Fruit fly (Drosophila melanogaster) whole organism, prepupa: ENCODE measurements around the gene Dscam2.
A peak's percentile ranks its signal among the peaks of the same experiment; 100 is the strongest.

ENCODE experiments used
- Blimp-1 ChIP-seq: fragments of 200-800 bp; sonication (Bioruptor generic); optimal IDR thresholded peaks from 3 replicates; lab custom pipeline; 2017; ENCODE audit warnings: missing biosample characterization, missing genetic modification characterization, mild to moderate bottlenecking, moderate library complexity, missing genetic modification reagents
- CG10669 ChIP-seq: fragments of 200-800 bp; sonication (Bioruptor generic); optimal IDR thresholded peaks from 3 replicates; lab custom pipeline; 2018; ENCODE audit warnings: missing biosample characterization, mild to moderate bottlenecking, missing genetic modification characterization, moderate library complexity
- CG11294 ChIP-seq: fragments of 200-800 bp; sonication (Bioruptor generic); IDR thresholded peaks from 2 replicates; pipeline ENCODE4 v1.3.6; 2022; ENCODE audit warnings: missing biosample characterization, missing genetic modification characterization
- CG11762 ChIP-seq: fragments of 200-800 bp; sonication (Bioruptor generic); optimal IDR thresholded peaks from 3 replicates; lab custom pipeline; 2016; ENCODE audit warnings: missing biosample characterization, missing genetic modification characterization; ENCODE audit not compliant: insufficient read depth
- CG11902 ChIP-seq: fragments of 200-800 bp; sonication (Bioruptor generic); optimal IDR thresholded peaks from 3 replicates; lab custom pipeline; 2016; ENCODE audit warnings: missing biosample characterization, missing genetic modification characterization
- CG1621 ChIP-seq: fragments of 200-800 bp; sonication (Bioruptor generic); optimal IDR thresholded peaks from 3 replicates; lab custom pipeline; 2018; ENCODE audit warnings: missing biosample characterization, mild to moderate bottlenecking, missing genetic modification characterization
- CG16779 ChIP-seq: fragments of 200-800 bp; sonication (Bioruptor generic); optimal IDR thresholded peaks from 3 replicates; lab custom pipeline; 2017; ENCODE audit warnings: missing biosample characterization, mild to moderate bottlenecking, missing genetic modification characterization
- CG3032 ChIP-seq: fragments of 200-800 bp; optimal IDR thresholded peaks from 2 replicates; lab custom pipeline; 2019; ENCODE audit warnings: missing biosample characterization, mild to moderate bottlenecking, missing genetic modification characterization, moderate library complexity
- CG31627 ChIP-seq: fragments of 200-800 bp; sonication (Bioruptor generic); optimal IDR thresholded peaks from 3 replicates; lab custom pipeline; 2016; ENCODE audit warnings: missing biosample characterization, missing genetic modification characterization
- CG32006 ChIP-seq: fragments of 200-800 bp; sonication (Bioruptor generic); optimal IDR thresholded peaks from 3 replicates; lab custom pipeline; 2017; ENCODE audit warnings: missing biosample characterization, mild to moderate bottlenecking, missing genetic modification characterization
- CG34406 ChIP-seq: fragments of 200-800 bp; sonication (Bioruptor generic); optimal IDR thresholded peaks from 3 replicates; lab custom pipeline; 2016; ENCODE audit warnings: missing biosample characterization, missing genetic modification characterization
- CG3919 ChIP-seq: fragments of 200-800 bp; sonication (Bioruptor generic); optimal IDR thresholded peaks from 3 replicates; lab custom pipeline; 2016; ENCODE audit warnings: missing biosample characterization, missing genetic modification characterization
- CG4318 ChIP-seq: fragments of 200-800 bp; sonication (Bioruptor generic); optimal IDR thresholded peaks from 3 replicates; lab custom pipeline; 2017; ENCODE audit warnings: missing biosample characterization, mild to moderate bottlenecking, missing genetic modification characterization
- CG6276 ChIP-seq: fragments of 200-800 bp; sonication (Bioruptor generic); optimal IDR thresholded peaks from 2 replicates; lab custom pipeline; 2017; ENCODE audit warnings: missing biosample characterization, mild to moderate bottlenecking, missing genetic modification characterization
- CG6792 ChIP-seq: fragments of 200-800 bp; sonication (Bioruptor generic); optimal IDR thresholded peaks from 3 replicates; lab custom pipeline; 2016; ENCODE audit warnings: missing biosample characterization, missing genetic modification characterization
- CG6808 ChIP-seq: fragments of 200-800 bp; sonication (Bioruptor generic); optimal IDR thresholded peaks from 3 replicates; lab custom pipeline; 2017; ENCODE audit warnings: missing biosample characterization, missing genetic modification characterization, mild to moderate bottlenecking, moderate library complexity, missing genetic modification reagents
- CG6854 ChIP-seq: fragments of 200-800 bp; sonication (Bioruptor generic); optimal IDR thresholded peaks from 2 replicates; lab custom pipeline; 2017; ENCODE audit warnings: missing biosample characterization, mild to moderate bottlenecking, missing genetic modification characterization
- CG8319 ChIP-seq: fragments of 200-800 bp; sonication (Bioruptor generic); optimal IDR thresholded peaks from 3 replicates; lab custom pipeline; 2016; ENCODE audit warnings: missing biosample characterization, missing genetic modification characterization
- CG9139 ChIP-seq: fragments of 200-800 bp; sonication (Bioruptor generic); optimal IDR thresholded peaks from 3 replicates; lab custom pipeline; 2017; ENCODE audit warnings: missing biosample characterization, mild to moderate bottlenecking, missing genetic modification characterization
- Eip75B ChIP-seq: fragments of 200-800 bp; sonication (Bioruptor generic); optimal IDR thresholded peaks from 3 replicates; lab custom pipeline; 2016; ENCODE audit warnings: missing biosample characterization, missing genetic modification characterization
- Eip78C ChIP-seq: fragments of 200-800 bp; sonication (Bioruptor generic); peaks from one replicate; lab custom pipeline; 2016; ENCODE audit warnings: missing biosample characterization, missing genetic modification characterization
- Eip93F ChIP-seq: fragments of 200-800 bp; sonication (Bioruptor generic); optimal IDR thresholded peaks from 2 replicates; lab custom pipeline; 2016; ENCODE audit warnings: missing biosample characterization, mild to moderate bottlenecking, missing genetic modification characterization
- Ets21C ChIP-seq: fragments of 200-800 bp; sonication (Bioruptor generic); optimal IDR thresholded peaks from 3 replicates; lab custom pipeline; 2016; ENCODE audit warnings: missing biosample characterization, missing genetic modification characterization
- Ets96B ChIP-seq: fragments of 200-800 bp; optimal IDR thresholded peaks from 2 replicates; lab custom pipeline; 2019; ENCODE audit warnings: missing biosample characterization, mild to moderate bottlenecking, missing genetic modification characterization, moderate library complexity
- Gug ChIP-seq: fragments of 200-800 bp; sonication (Bioruptor generic); IDR thresholded peaks from 2 replicates; pipeline ENCODE4 v1.3.6; 2022; ENCODE audit warnings: missing biosample characterization, missing genetic modification characterization
- Hr39 ChIP-seq: fragments of 200-800 bp; sonication (Bioruptor generic); optimal IDR thresholded peaks from 2 replicates; lab custom pipeline; 2016; ENCODE audit warnings: missing biosample characterization, missing genetic modification characterization
- Hr4 ChIP-seq: fragments of 200-800 bp; sonication (Bioruptor generic); optimal IDR thresholded peaks from 3 replicates; lab custom pipeline; 2016; ENCODE audit warnings: missing biosample characterization, missing genetic modification characterization
- Met ChIP-seq: fragments of 200-800 bp; sonication (Bioruptor generic); optimal IDR thresholded peaks from 3 replicates; lab custom pipeline; 2016; ENCODE audit warnings: missing biosample characterization, missing genetic modification characterization
- OdsH ChIP-seq: fragments of 200-800 bp; sonication (Bioruptor generic); optimal IDR thresholded peaks from 3 replicates; lab custom pipeline; 2016; ENCODE audit warnings: missing biosample characterization, missing genetic modification characterization
- Smox ChIP-seq: fragments of 200-800 bp; sonication (Bioruptor generic); optimal IDR thresholded peaks from 3 replicates; lab custom pipeline; 2016; ENCODE audit warnings: missing biosample characterization, missing genetic modification characterization
- Sox102F ChIP-seq: fragments of 200-800 bp; sonication (Bioruptor generic); optimal IDR thresholded peaks from 2 replicates; lab custom pipeline; 2016; ENCODE audit warnings: missing biosample characterization, mild to moderate bottlenecking, missing genetic modification characterization
- Sox14 ChIP-seq: fragments of 200-800 bp; sonication (Bioruptor generic); optimal IDR thresholded peaks from 3 replicates; lab custom pipeline; 2016; ENCODE audit warnings: missing biosample characterization, missing genetic modification characterization
- Sox15 ChIP-seq: fragments of 200-800 bp; sonication (Bioruptor generic); optimal IDR thresholded peaks from 3 replicates; lab custom pipeline; 2016; ENCODE audit warnings: missing biosample characterization, missing genetic modification characterization
- achi ChIP-seq: fragments of 200-800 bp; sonication (Bioruptor generic); optimal IDR thresholded peaks from 3 replicates; lab custom pipeline; 2016; ENCODE audit warnings: missing biosample characterization, missing genetic modification characterization
- acj6 ChIP-seq: fragments of 200-800 bp; sonication (Bioruptor generic); optimal IDR thresholded peaks from 3 replicates; lab custom pipeline; 2016; ENCODE audit warnings: missing biosample characterization, missing genetic modification characterization
- cyc ChIP-seq: fragments of 200-800 bp; sonication (Bioruptor generic); optimal IDR thresholded peaks from 3 replicates; lab custom pipeline; 2016; ENCODE audit warnings: missing biosample characterization, missing genetic modification characterization
- dsx ChIP-seq: fragments of 200-800 bp; optimal IDR thresholded peaks from 3 replicates; lab custom pipeline; 2019; ENCODE audit warnings: missing biosample characterization, mild to moderate bottlenecking, missing genetic modification characterization, moderate library complexity; ENCODE audit not compliant: poor library complexity, severe bottlenecking
- esn ChIP-seq: fragments of 200-800 bp; sonication (Bioruptor generic); optimal IDR thresholded peaks from 2 replicates; lab custom pipeline; 2016; ENCODE audit warnings: missing biosample characterization, mild to moderate bottlenecking, missing genetic modification characterization, moderate library complexity
- fd59A ChIP-seq: fragments of 200-800 bp; sonication (Bioruptor generic); optimal IDR thresholded peaks from 2 replicates; lab custom pipeline; 2017; ENCODE audit warnings: missing biosample characterization, mild to moderate bottlenecking, missing genetic modification characterization, missing genetic modification reagents
- fkh ChIP-seq: fragments of 200-800 bp; sonication (Bioruptor generic); optimal IDR thresholded peaks from 3 replicates; lab custom pipeline; 2017; ENCODE audit warnings: missing biosample characterization, mild to moderate bottlenecking, missing genetic modification characterization, moderate library complexity
- net ChIP-seq: fragments of 200-800 bp; sonication (Bioruptor generic); optimal IDR thresholded peaks from 3 replicates; lab custom pipeline; 2016; ENCODE audit warnings: missing biosample characterization, missing genetic modification characterization
- salr ChIP-seq, 2 experiments: fragments of 200-800 bp; sonication (Bioruptor generic); optimal IDR thresholded peaks; 3 replicates each; lab custom pipeline; 2016 to 2018; ENCODE audit warnings: missing biosample characterization in 2 of 2, missing genetic modification characterization in 2 of 2, mild to moderate bottlenecking in 1 of 2
- svp ChIP-seq: fragments of 200-800 bp; sonication (Bioruptor generic); peaks from one replicate; lab custom pipeline; 2016; ENCODE audit warnings: missing biosample characterization, missing genetic modification characterization
- topi ChIP-seq: fragments of 200-800 bp; sonication (Bioruptor generic); optimal IDR thresholded peaks from 3 replicates; lab custom pipeline; 2016; ENCODE audit warnings: missing biosample characterization, missing genetic modification characterization
- vri ChIP-seq: fragments of 200-800 bp; sonication (Bioruptor generic); optimal IDR thresholded peaks from 3 replicates; lab custom pipeline; 2016; ENCODE audit warnings: missing biosample characterization, mild to moderate bottlenecking, missing genetic modification characterization

Dscam2 gene

DNA sequence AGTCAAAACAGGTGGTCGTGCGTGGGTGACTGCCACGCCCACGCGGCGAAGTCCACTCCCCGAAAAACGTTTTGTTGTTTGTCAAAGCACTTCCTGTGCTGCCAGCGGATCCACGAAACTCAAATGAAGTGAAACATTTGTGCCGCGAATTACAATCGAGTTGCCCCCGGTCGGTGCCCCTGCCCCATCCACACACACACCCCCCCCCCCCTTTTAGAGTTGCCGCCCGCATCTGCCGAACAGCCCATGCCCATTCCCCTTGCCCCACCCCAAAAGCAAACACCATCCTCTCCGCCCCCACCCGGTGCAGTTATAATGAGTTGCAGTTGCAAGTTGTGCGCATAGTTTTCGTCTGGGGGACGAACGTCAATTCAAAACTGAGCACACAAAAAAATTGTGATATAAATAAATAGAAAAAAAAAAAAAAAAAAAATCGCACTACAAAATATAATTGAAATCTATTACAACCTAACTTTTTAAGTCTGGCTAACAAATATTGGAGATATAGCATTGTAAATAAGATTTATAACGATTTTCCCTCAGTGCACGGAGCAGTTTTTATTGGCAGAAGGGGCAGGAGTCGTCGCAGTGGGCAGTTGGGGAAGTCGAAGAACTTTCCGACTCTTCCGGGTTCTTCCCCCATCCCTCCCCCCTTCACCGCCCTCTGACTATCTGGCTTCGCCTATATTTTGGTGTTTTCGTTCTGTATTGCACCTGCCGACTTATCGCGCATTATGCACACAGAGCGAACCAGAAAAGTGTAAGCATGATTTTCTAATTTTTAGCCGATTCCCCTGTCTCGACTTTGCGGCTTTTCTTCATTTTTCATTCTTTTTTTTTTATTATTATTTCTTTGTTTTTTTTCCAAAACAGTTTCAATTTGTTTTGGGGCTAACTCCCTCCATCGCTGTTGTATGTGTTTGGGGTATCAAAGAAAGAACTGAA, 37.9 kb downstream of the Dscam2 start (continued):
- TF ChIP-seq CG8319 (GFP tag; lab: Kevin White, UChicago) (no peak), Blimp-1 (no peak), CG11294 (peak; percentile 68; the same call in 1 of the 2 replicates), Eip75B (GFP tag; lab: Kevin White, UChicago) (no peak), Sox102F (GFP tag; lab: Kevin White, UChicago) (no peak), Sox14 (GFP tag; lab: Kevin White, UChicago) (peak; percentile 52), Hr39 (no peak), fkh (GFP tag; lab: Kevin White, UChicago) (no peak), CG11762 (GFP tag; lab: Kevin White, UChicago) (peak; percentile 33), Met (GFP tag; lab: Kevin White, UChicago) (peak; percentile 19), CG32006 (GFP tag; lab: Kevin White, UChicago) (peak; percentile 76), CG6792 (GFP tag; lab: Kevin White, UChicago) (peak; percentile 23), Smox (GFP tag; lab: Kevin White, UChicago) (peak; percentile 6)

DNA sequence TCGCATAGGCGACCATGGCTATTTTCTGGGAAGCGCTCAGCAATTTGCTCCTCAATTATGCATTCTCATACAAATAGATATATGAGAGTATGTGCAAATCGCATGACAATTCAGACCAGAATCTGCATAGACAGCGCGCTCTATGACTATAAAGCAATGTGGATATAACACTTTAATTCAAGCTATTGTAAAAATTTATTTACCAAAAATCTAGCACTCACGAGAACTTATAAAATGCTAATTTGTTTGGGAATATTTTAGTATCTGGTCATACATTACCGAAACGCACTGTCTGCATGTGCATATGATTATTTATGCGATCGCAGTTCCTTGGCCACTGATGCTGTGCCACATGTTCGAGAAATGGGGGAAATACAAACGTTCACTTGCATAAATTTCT, 38.9 kb downstream of the Dscam2 start:
- TF ChIP-seq Eip93F (GFP tag; lab: Kevin White, UChicago) = no peak
- TF ChIP-seq Sox102F (GFP tag; lab: Kevin White, UChicago) = peak; percentile 30
- TF ChIP-seq cyc (GFP tag; lab: Kevin White, UChicago) = peak; percentile 49
- TF ChIP-seq salr (GFP tag; optimal IDR thresholded peaks at IDR 0.05; lab: Kevin White, UChicago) = peak; percentile 56 to 60
- TF ChIP-seq net (GFP tag; lab: Kevin White, UChicago) = peak; percentile 74
- peak; percentile 51 for TF ChIP-seq esn (GFP tag; lab: Kevin White, UChicago)
- peak; percentile 83 for TF ChIP-seq CG11294
- peak; percentile 67 for TF ChIP-seq fd59A (GFP tag; lab: Kevin White, UChicago)
- peak; percentile 81 for TF ChIP-seq dsx (GFP tag; lab: Kevin White, UChicago)
- TF ChIP-seq CG10669 (GFP tag; lab: Kevin White, UChicago) = peak; percentile 81
- peak; percentile 55 for TF ChIP-seq CG4318 (GFP tag; lab: Kevin White, UChicago)
- no peak for TF ChIP-seq fkh (GFP tag; lab: Kevin White, UChicago)
- peak; percentile 61 for TF ChIP-seq topi (GFP tag; lab: Kevin White, UChicago)
- TF ChIP-seq Sox15 (GFP tag; lab: Kevin White, UChicago) = peak; percentile 28
- no peak for TF ChIP-seq Blimp-1
- peak; percentile 79 for TF ChIP-seq achi (GFP tag; lab: Kevin White, UChicago)
- TF ChIP-seq CG9139 (GFP tag; lab: Kevin White, UChicago) = peak; percentile 75
- TF ChIP-seq svp (GFP tag; lab: Kevin White, UChicago) = no peak
- TF ChIP-seq CG6808 = peak; percentile 75
- TF ChIP-seq CG3919 = peak; percentile 80
- peak; percentile 75 for TF ChIP-seq Eip75B (GFP tag; lab: Kevin White, UChicago)
- TF ChIP-seq CG8319 (GFP tag; lab: Kevin White, UChicago) = peak; percentile 44
- TF ChIP-seq Sox14 (GFP tag; lab: Kevin White, UChicago) = peak; percentile 75
- TF ChIP-seq CG16779 = peak; percentile 50
- TF ChIP-seq Eip78C (GFP tag; lab: Kevin White, UChicago) = peak; percentile 95
- peak; percentile 52 for TF ChIP-seq CG31627
- peak; percentile 86 for TF ChIP-seq Ets96B
- TF ChIP-seq CG3032 (tag; lab: Kevin White, UChicago) = peak; percentile 77
- peak; percentile 78 for TF ChIP-seq acj6
- TF ChIP-seq Hr4 = peak; percentile 87
- peak; percentile 82 for TF ChIP-seq OdsH (GFP tag; lab: Kevin White, UChicago)
- peak; percentile 72 for TF ChIP-seq CG1621 (tag; lab: Kevin White, UChicago)
- TF ChIP-seq CG34406 (GFP tag; lab: Kevin White, UChicago) = peak; percentile 52
- TF ChIP-seq Smox (GFP tag; lab: Kevin White, UChicago) = peak; percentile 36
- TF ChIP-seq vri (GFP tag; lab: Kevin White, UChicago) = no peak
- peak; percentile 81 for TF ChIP-seq CG32006 (GFP tag; lab: Kevin White, UChicago)
- TF ChIP-seq Gug (GFP tag; lab: Robert Waterston, UW) = peak; percentile 73
- no peak for TF ChIP-seq CG6854
- peak; percentile 77 for TF ChIP-seq CG6276 (GFP tag; lab: Kevin White, UChicago)
- TF ChIP-seq CG11902 = peak; percentile 30
- peak; percentile 49 for TF ChIP-seq CG6792 (GFP tag; lab: Kevin White, UChicago)
- peak; percentile 19 for TF ChIP-seq Ets21C (GFP tag; lab: Kevin White, UChicago)
- peak; percentile 66 for TF ChIP-seq CG11762 (GFP tag; lab: Kevin White, UChicago)
